Worm (Caenorhabditis elegans) whole organism, L1 larva: ENCODE results near the gene F39F10.5.

Experiments
- C16A3.4 ChIP-seq: fragments of 150-350 bp; optimal IDR thresholded peaks from 2 replicates; lab custom pipeline; 2014; ENCODE audit warnings: missing biosample characterization, missing genetic modification characterization
- Y116A8C.19 ChIP-seq: sonication (generic microtip); optimal IDR thresholded peaks from 2 replicates; lab custom pipeline; 2016; ENCODE audit warnings: missing compliant biosample characterization, missing genetic modification characterization, borderline replicate concordance
- aha-1 ChIP-seq: fragments of 150-350 bp; optimal IDR thresholded peaks from 2 replicates; lab custom pipeline; 2014; ENCODE audit warnings: missing biosample characterization, missing genetic modification characterization
- alr-1 ChIP-seq: fragments of 200-800 bp; sonication (Bioruptor generic); optimal IDR thresholded peaks from 2 replicates; lab custom pipeline; 2018; ENCODE audit warnings: borderline replicate concordance, mild to moderate bottlenecking, missing genetic modification characterization, missing compliant biosample characterization
- ama-1 ChIP-seq: fragments of 150-350 bp; optimal IDR thresholded peaks from 2 replicates; lab custom pipeline; 2014
- ceh-8 ChIP-seq: fragments of 200-800 bp; sonication (Bioruptor generic); optimal IDR thresholded peaks from 2 replicates; lab custom pipeline; 2018; ENCODE audit warnings: mild to moderate bottlenecking, missing genetic modification characterization, moderate library complexity, missing compliant biosample characterization
- ceh-82 ChIP-seq, 3 experiments: fragments of 150-350 bp in 1 of 3; sonication (generic microtip) in 2 of 3; optimal IDR thresholded peaks; 2 replicates each; lab custom pipeline; 2014 to 2017; ENCODE audit warnings: missing biosample characterization in 3 of 3, missing genetic modification characterization in 3 of 3
- ceh-88 ChIP-seq: fragments of 200-800 bp; sonication (Bioruptor generic); IDR thresholded peaks from 2 replicates; pipeline ENCODE4 v1.3.6; 2022; ENCODE audit warnings: missing genetic modification characterization, missing compliant biosample characterization
- ceh-90 ChIP-seq: sonication (generic microtip); optimal IDR thresholded peaks from 2 replicates; lab custom pipeline; 2016; ENCODE audit warnings: missing genetic modification characterization, missing compliant biosample characterization
- ces-1 ChIP-seq: fragments of 150-350 bp; optimal IDR thresholded peaks from 2 replicates; lab custom pipeline; 2014; ENCODE audit warnings: missing biosample characterization, missing genetic modification reagents, missing genetic modification characterization
- dsc-1 ChIP-seq: sonication (generic microtip); optimal IDR thresholded peaks from 2 replicates; lab custom pipeline; 2016; ENCODE audit warnings: mild to moderate bottlenecking, missing genetic modification characterization, missing compliant biosample characterization
- efl-1 ChIP-seq, 4 experiments: fragments of 150-350 bp; optimal IDR thresholded peaks in 3 of 4; peaks in 1 of 4; 1 replicate in 1 of 4; 2 replicates in 3 of 4; lab custom pipeline; 2014; ENCODE audit warnings: missing biosample characterization in 2 of 4, missing genetic modification characterization in 2 of 4, missing genetic modification reagents in 2 of 4
- efl-3 ChIP-seq: fragments of 200-800 bp; sonication (Bioruptor generic); optimal IDR thresholded peaks from 2 replicates; lab custom pipeline; 2018; ENCODE audit warnings: mild to moderate bottlenecking, missing genetic modification characterization, missing compliant biosample characterization
- egl-13 ChIP-seq: sonication (generic microtip); optimal IDR thresholded peaks from 2 replicates; lab custom pipeline; 2016; ENCODE audit warnings: missing genotype, missing genetic modification reagents, missing genetic modification characterization, missing compliant biosample characterization
- egl-27 ChIP-seq, 2 experiments: fragments of 150-350 bp in 1 of 2; sonication (generic microtip); optimal IDR thresholded peaks; 3 replicates each; lab custom pipeline; 2017 to 2018; ENCODE audit warnings: missing biosample characterization in 2 of 2, missing genetic modification characterization in 2 of 2, missing genetic modification reagents in 2 of 2
- elt-2 ChIP-seq: sonication (generic microtip); optimal IDR thresholded peaks from 2 replicates; lab custom pipeline; 2016; ENCODE audit warnings: missing genetic modification characterization, mild to moderate bottlenecking, inconsistent platforms, missing compliant biosample characterization, missing genetic modification reagents
- elt-3 ChIP-seq, 6 experiments: fragments of 150-350 bp in 1 of 6; sonication (generic microtip); optimal IDR thresholded peaks; 2 replicates each; lab custom pipeline; 2017 to 2018; ENCODE audit warnings: missing biosample characterization in 6 of 6, missing genetic modification characterization in 6 of 6, inconsistent platforms in 1 of 6
- ets-5 ChIP-seq: fragments of 200-800 bp; sonication (Bioruptor generic); IDR thresholded peaks from 2 replicates; pipeline ENCODE4 v1.3.6; 2022; ENCODE audit warnings: missing genetic modification characterization, missing compliant biosample characterization
- fkh-10 ChIP-seq: sonication (generic microtip); optimal IDR thresholded peaks from 2 replicates; lab custom pipeline; 2017; ENCODE audit warnings: missing biosample characterization, missing genetic modification reagents, missing genetic modification characterization
- fkh-4 ChIP-seq: sonication (generic microtip); optimal IDR thresholded peaks from 2 replicates; lab custom pipeline; 2016; ENCODE audit warnings: missing compliant biosample characterization, missing genetic modification characterization, borderline replicate concordance
- fkh-8 ChIP-seq: sonication (generic microtip); optimal IDR thresholded peaks from 2 replicates; lab custom pipeline; 2016; ENCODE audit warnings: mild to moderate bottlenecking, missing genetic modification characterization, missing compliant biosample characterization
- fos-1 ChIP-seq: fragments of 150-350 bp; optimal IDR thresholded peaks from 2 replicates; lab custom pipeline; 2014; ENCODE audit warnings: missing biosample characterization, missing genetic modification characterization
- hlh-17 ChIP-seq: fragments of 200-800 bp; sonication (Bioruptor generic); optimal IDR thresholded peaks from 2 replicates; lab custom pipeline; 2018; ENCODE audit warnings: missing genetic modification characterization, mild to moderate bottlenecking, missing compliant biosample characterization, moderate library complexity, borderline replicate concordance
- hlh-4 ChIP-seq: sonication (generic microtip); optimal IDR thresholded peaks from 2 replicates; lab custom pipeline; 2016; ENCODE audit warnings: mild to moderate bottlenecking, missing genetic modification characterization, missing compliant biosample characterization
- irx-1 ChIP-seq: sonication (generic microtip); optimal IDR thresholded peaks from 2 replicates; lab custom pipeline; 2016; ENCODE audit warnings: missing genetic modification characterization, missing compliant biosample characterization
- isw-1 ChIP-seq: fragments of 200-800 bp; sonication (Bioruptor generic); IDR thresholded peaks from 2 replicates; pipeline ENCODE4 v1.3.6; 2022; ENCODE audit warnings: missing genetic modification characterization, missing compliant biosample characterization
- lin-14 ChIP-seq: fragments of 200-800 bp; sonication (Bioruptor generic); optimal IDR thresholded peaks from 2 replicates; lab custom pipeline; 2018; ENCODE audit warnings: mild to moderate bottlenecking, missing genetic modification characterization, moderate library complexity, missing compliant biosample characterization
- lin-35 ChIP-seq, 2 experiments: fragments of 150-350 bp; optimal IDR thresholded peaks; 2 replicates each; lab custom pipeline; 2014; ENCODE audit warnings: missing biosample characterization in 2 of 2, missing genetic modification characterization in 2 of 2, missing genetic modification reagents in 2 of 2
- lir-3 ChIP-seq: sonication (generic microtip); optimal IDR thresholded peaks from 2 replicates; lab custom pipeline; 2016; ENCODE audit warnings: mild to moderate bottlenecking, missing genetic modification characterization, moderate library complexity, missing compliant biosample characterization; ENCODE audit not compliant: poor library complexity
- lsy-2 ChIP-seq, 2 experiments: fragments of 150-350 bp; optimal IDR thresholded peaks; 2 replicates each; lab custom pipeline; 2014; ENCODE audit warnings: missing biosample characterization in 2 of 2, missing genetic modification characterization in 2 of 2
- mdl-1 ChIP-seq, 2 experiments: fragments of 150-350 bp; optimal IDR thresholded peaks; 2 replicates each; lab custom pipeline; 2014 to 2017; ENCODE audit warnings: missing biosample characterization in 2 of 2, missing genetic modification characterization in 2 of 2, inconsistent platforms in 1 of 2
- mep-1 ChIP-seq: fragments of 150-350 bp; optimal IDR thresholded peaks from 2 replicates; lab custom pipeline; 2014; ENCODE audit warnings: missing biosample characterization, missing genetic modification characterization
- nhr-11 ChIP-seq: fragments of 150-350 bp; optimal IDR thresholded peaks from 2 replicates; lab custom pipeline; 2014; ENCODE audit warnings: missing biosample characterization, missing genetic modification characterization
- nhr-19 ChIP-seq: fragments of 200-800 bp; sonication (Bioruptor generic); conservative IDR thresholded peaks from 2 replicates; pipeline ENCODE4 v1.3.6; 2022; ENCODE audit warnings: missing genetic modification characterization, missing compliant biosample characterization
- nhr-20 ChIP-seq: sonication (generic microtip); optimal IDR thresholded peaks from 2 replicates; lab custom pipeline; 2016; ENCODE audit warnings: mild to moderate bottlenecking, missing genetic modification characterization, missing compliant biosample characterization
- nhr-237 ChIP-seq: fragments of 150-350 bp; optimal IDR thresholded peaks from 2 replicates; lab custom pipeline; 2014; ENCODE audit warnings: missing biosample characterization, missing genetic modification characterization
- nhr-28 ChIP-seq: fragments of 150-350 bp; optimal IDR thresholded peaks from 2 replicates; lab custom pipeline; 2014; ENCODE audit warnings: missing biosample characterization, missing genetic modification characterization
- nhr-47 ChIP-seq: sonication (generic microtip); optimal IDR thresholded peaks from 2 replicates; lab custom pipeline; 2016; ENCODE audit warnings: mild to moderate bottlenecking, missing genetic modification characterization, moderate library complexity, missing compliant biosample characterization
- nhr-71 ChIP-seq: sonication (generic microtip); optimal IDR thresholded peaks from 2 replicates; lab custom pipeline; 2016; ENCODE audit warnings: mild to moderate bottlenecking, missing genetic modification characterization, moderate library complexity, missing compliant biosample characterization
- pax-3 ChIP-seq: fragments of 200-800 bp; sonication (Bioruptor generic); optimal IDR thresholded peaks from 2 replicates; lab custom pipeline; 2018; ENCODE audit warnings: mild to moderate bottlenecking, missing genetic modification characterization, moderate library complexity, missing compliant biosample characterization
- pqm-1 ChIP-seq: sonication (generic microtip); optimal IDR thresholded peaks from 3 replicates; lab custom pipeline; 2017; ENCODE audit warnings: missing biosample characterization, missing genetic modification characterization
- rnt-1 ChIP-seq: sonication (generic microtip); optimal IDR thresholded peaks from 2 replicates; lab custom pipeline; 2016; ENCODE audit warnings: mild to moderate bottlenecking, missing genetic modification characterization, moderate library complexity, missing compliant biosample characterization
- skn-1 ChIP-seq: fragments of 150-350 bp; optimal IDR thresholded peaks from 2 replicates; lab custom pipeline; 2014; ENCODE audit warnings: missing biosample characterization, missing genetic modification characterization
- snu-23 ChIP-seq: sonication (generic microtip); optimal IDR thresholded peaks from 2 replicates; lab custom pipeline; 2016; ENCODE audit warnings: missing genetic modification characterization, missing compliant biosample characterization
- sptf-1 ChIP-seq: fragments of 150-350 bp; optimal IDR thresholded peaks from 2 replicates; lab custom pipeline; 2014; ENCODE audit warnings: missing biosample characterization, missing genetic modification characterization
- swsn-7 ChIP-seq: sonication (generic microtip); optimal IDR thresholded peaks from 2 replicates; lab custom pipeline; 2016; ENCODE audit warnings: missing genetic modification characterization, missing compliant biosample characterization
- unc-130 ChIP-seq: fragments of 150-350 bp; optimal IDR thresholded peaks from 2 replicates; lab custom pipeline; 2017; ENCODE audit warnings: missing biosample characterization, missing genetic modification characterization, inconsistent platforms
- unc-30 ChIP-seq: sonication (generic microtip); optimal IDR thresholded peaks from 2 replicates; lab custom pipeline; 2017; ENCODE audit warnings: missing biosample characterization, missing genetic modification characterization
- unc-62 ChIP-seq: fragments of 150-350 bp; optimal IDR thresholded peaks from 2 replicates; lab custom pipeline; 2014; ENCODE audit warnings: missing biosample characterization, missing genetic modification reagents, missing genetic modification characterization
- unc-86 ChIP-seq: sonication (generic microtip); optimal IDR thresholded peaks from 2 replicates; lab custom pipeline; 2016; ENCODE audit warnings: missing genetic modification characterization, missing compliant biosample characterization
- xbp-1 ChIP-seq: sonication (generic microtip); optimal IDR thresholded peaks from 2 replicates; lab custom pipeline; 2016; ENCODE audit warnings: missing genetic modification characterization, missing compliant biosample characterization
- ztf-11 ChIP-seq, 2 experiments: sonication (generic microtip); optimal IDR thresholded peaks; 2 replicates each; lab custom pipeline; 2016 to 2017; ENCODE audit warnings: missing genetic modification characterization in 2 of 2, missing biosample characterization in 1 of 2, missing compliant biosample characterization in 1 of 2
- ztf-4 ChIP-seq: fragments of 150-350 bp; optimal IDR thresholded peaks from 2 replicates; lab custom pipeline; 2014; ENCODE audit warnings: missing biosample characterization, missing genetic modification characterization

F39F10.5 gene

DNA sequence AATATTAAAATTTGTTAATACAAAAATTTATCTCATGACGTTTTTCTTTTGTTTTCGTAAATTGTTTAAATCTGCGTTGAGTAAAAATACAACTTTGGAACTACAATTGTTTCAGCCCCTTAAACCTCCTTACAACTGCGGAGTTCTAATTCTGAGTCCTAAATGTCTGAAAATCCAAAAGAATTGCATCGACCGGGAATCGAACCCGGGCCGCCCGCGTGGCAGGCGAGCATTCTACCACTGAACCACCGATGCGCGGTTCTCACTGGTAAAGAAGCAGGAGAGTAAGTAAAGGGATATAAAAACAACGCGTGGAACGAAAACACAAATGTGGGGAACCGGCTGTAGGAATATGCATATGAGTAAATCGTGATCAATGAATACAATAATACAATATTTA is 14.5 kb upstream of the F39F10.5 start (continued):
- no peak for TF ChIP-seq isw-1
- no peak for TF ChIP-seq nhr-11 (tag; lab: Kevin White, UChicago)
- no peak for TF ChIP-seq xbp-1 (tag; lab: Kevin White, UChicago)
- no peak for TF ChIP-seq nhr-237 (tag; lab: Kevin White, UChicago)
- TF ChIP-seq lir-3 = no peak
- no peak for TF ChIP-seq elt-3 (tag; optimal IDR thresholded peaks at IDR 0.05; lab: Kevin White, UChicago)
- TF ChIP-seq skn-1 (tag; lab: Kevin White, UChicago) = peak; percentile 16
- peak in 1 of 3 experiments; percentile 63 for TF ChIP-seq ceh-82 (tag; optimal IDR thresholded peaks at IDR 0.05; lab: Kevin White, UChicago)
- TF ChIP-seq ama-1 = no peak
- TF ChIP-seq ceh-88 (GFP tag; lab: Robert Waterston, UW) = no peak
- TF ChIP-seq egl-27 (tag; optimal IDR thresholded peaks at IDR 0.05; lab: Kevin White, UChicago) = no peak
- TF ChIP-seq pqm-1 = no peak
- peak; percentile 64 for TF ChIP-seq fkh-8 (tag; lab: Kevin White, UChicago)
- TF ChIP-seq nhr-71 (tag; lab: Kevin White, UChicago) = peak; percentile 53
- no peak for TF ChIP-seq elt-2 (tag; lab: Kevin White, UChicago)
- TF ChIP-seq ets-5 (GFP tag; lab: Robert Waterston, UW) = no peak
- no peak for TF ChIP-seq lsy-2 (tag; optimal IDR thresholded peaks at IDR 0.05; lab: Kevin White, UChicago)
- TF ChIP-seq mdl-1 (tag; optimal IDR thresholded peaks at IDR 0.05; lab: Kevin White, UChicago) = peak in 1 of 2 experiments; percentile 18
- peak; percentile 35 for TF ChIP-seq C16A3.4 (tag; lab: Kevin White, UChicago)
- peak; percentile 29 for TF ChIP-seq fkh-10 (GFP tag; lab: Kevin White, UChicago)
- peak; percentile 60 for TF ChIP-seq mep-1 (tag; lab: Kevin White, UChicago)
- no peak for TF ChIP-seq ztf-11 (tag; optimal IDR thresholded peaks at IDR 0.05; lab: Kevin White, UChicago)
- peak; percentile 23 to 34 for TF ChIP-seq lin-35 (GFP tag; optimal IDR thresholded peaks at IDR 0.05; lab: Kevin White, UChicago)
- no peak for TF ChIP-seq unc-130 (tag; lab: Kevin White, UChicago)
- TF ChIP-seq fos-1 (tag; lab: Kevin White, UChicago) = no peak
- TF ChIP-seq swsn-7 (tag; lab: Kevin White, UChicago) = peak; percentile 33
- no peak for TF ChIP-seq lin-14 (GFP tag; lab: Kevin White, UChicago)
- TF ChIP-seq nhr-20 (tag; lab: Kevin White, UChicago) = peak; percentile 26
- TF ChIP-seq ztf-4 (tag; lab: Kevin White, UChicago) = no peak
- TF ChIP-seq rnt-1 (tag; lab: Kevin White, UChicago) = peak; percentile 44
- TF ChIP-seq dsc-1 (tag; lab: Kevin White, UChicago) = peak; percentile 54
- no peak for TF ChIP-seq nhr-28 (tag; lab: Kevin White, UChicago)
- TF ChIP-seq efl-3 = no peak
- no peak for TF ChIP-seq hlh-17
- TF ChIP-seq unc-62 (GFP tag; lab: Kevin White, UChicago) = no peak
- no peak for TF ChIP-seq aha-1 (tag; lab: Kevin White, UChicago)
- no peak for TF ChIP-seq sptf-1
- TF ChIP-seq egl-13 = peak; percentile 49
- TF ChIP-seq Y116A8C.19 (tag; lab: Kevin White, UChicago) = no peak
- TF ChIP-seq ceh-8 (GFP tag; lab: Kevin White, UChicago) = peak; percentile 11
- TF ChIP-seq efl-1 (optimal IDR thresholded peaks at IDR 0.05; lab: Kevin White, UChicago) = no peak
- no peak for TF ChIP-seq efl-1 (GFP tag; optimal IDR thresholded peaks at IDR 0.05 in 1 of 2; lab: Kevin White, UChicago)
- peak; percentile 50 for TF ChIP-seq snu-23 (GFP tag; lab: Kevin White, UChicago)
- TF ChIP-seq alr-1 = no peak
- peak; percentile 20 for TF ChIP-seq unc-86 (tag; lab: Kevin White, UChicago)
- TF ChIP-seq ces-1 = no peak
- TF ChIP-seq fkh-4 = no peak
- peak; percentile 61 for TF ChIP-seq nhr-47 (tag; lab: Kevin White, UChicago)
- TF ChIP-seq nhr-19 = peak; percentile 41
- no peak for TF ChIP-seq irx-1 (tag; lab: Kevin White, UChicago)
- TF ChIP-seq ceh-90 (tag; lab: Kevin White, UChicago) = no peak
- no peak for TF ChIP-seq hlh-4 (tag; lab: Kevin White, UChicago)
- no peak for TF ChIP-seq pax-3 (tag; lab: Kevin White, UChicago)
- TF ChIP-seq unc-30 = no peak
